Worm (Caenorhabditis elegans): ENCODE measurements around the gene F22D3.4.

ce11 chrII:6891176-6891575 is 36.2 kb downstream of the F22D3.4 start:
- TF ChIP-seq ama-1 (optimal IDR thresholded peaks at IDR 0.05): no peak
- TF ChIP-seq B0310.2 (tag; optimal IDR thresholded peaks at IDR 0.05): no peak
- no peak for TF ChIP-seq ceh-36 (tag; optimal IDR thresholded peaks at IDR 0.05)
- TF ChIP-seq tbx-37 (GFP tag; conservative IDR thresholded peaks at IDR 0.05): no peak
- no peak for TF ChIP-seq tbx-11 (GFP tag; IDR thresholded peaks at IDR 0.05)
- TF ChIP-seq flt-1 (GFP tag; IDR thresholded peaks at IDR 0.05): no peak
- TF ChIP-seq sea-1 (GFP tag; conservative IDR thresholded peaks at IDR 0.05): no peak
- TF ChIP-seq hnd-1 (tag; optimal IDR thresholded peaks at IDR 0.05): no peak
- TF ChIP-seq tra-4 (tag; optimal IDR thresholded peaks at IDR 0.05): no peak
